Worm (Caenorhabditis elegans) whole organism, mixed stage, embryonic: ENCODE measurements around the gene clec-214.

Experiments
- M03D4.4 ChIP-seq: sonication (generic microtip); optimal IDR thresholded peaks from 2 replicates; lab custom pipeline; 2017; ENCODE audit warnings: mild to moderate bottlenecking, missing genetic modification characterization, missing compliant biosample characterization
- ceh-43 ChIP-seq: fragments of 200-800 bp; sonication (Bioruptor generic); optimal IDR thresholded peaks from 2 replicates; lab custom pipeline; 2018; ENCODE audit warnings: mild to moderate bottlenecking, missing genetic modification characterization, moderate library complexity, missing compliant biosample characterization
- lsy-2 ChIP-seq: fragments of 150-350 bp; optimal IDR thresholded peaks from 2 replicates; lab custom pipeline; 2014; ENCODE audit warnings: missing biosample characterization, missing genetic modification characterization
- mep-1 ChIP-seq: fragments of 150-350 bp; optimal IDR thresholded peaks from 2 replicates; lab custom pipeline; 2017; ENCODE audit warnings: missing biosample characterization, missing genetic modification reagents, missing genetic modification characterization, inconsistent platforms
- nhr-237 ChIP-seq: fragments of 150-350 bp; optimal IDR thresholded peaks from 2 replicates; lab custom pipeline; 2014; ENCODE audit warnings: missing biosample characterization, missing genetic modification characterization
- nhr-76 ChIP-seq: sonication (generic microtip); optimal IDR thresholded peaks from 2 replicates; lab custom pipeline; 2017; ENCODE audit warnings: missing biosample characterization, missing genetic modification characterization
- snpc-4 ChIP-seq: fragments of 150-350 bp; optimal IDR thresholded peaks from 2 replicates; lab custom pipeline; 2014; ENCODE audit warnings: missing biosample characterization, missing genetic modification characterization
- unc-120 ChIP-seq: sonication (generic microtip); optimal IDR thresholded peaks from 2 replicates; lab custom pipeline; 2017; ENCODE audit warnings: missing genetic modification characterization, missing compliant biosample characterization; ENCODE audit not compliant: poor library complexity, severe bottlenecking

- TF ChIP-seq mep-1 (no peak), ceh-43 (GFP tag; lab: Kevin White, UChicago) (no peak), snpc-4 (tag; lab: Kevin White, UChicago) (no peak), M03D4.4 (tag; lab: Kevin White, UChicago) (no peak), nhr-76 (no peak), nhr-237 (tag; lab: Kevin White, UChicago) (no peak), lsy-2 (tag; lab: Kevin White, UChicago) (no peak), unc-120 (tag; lab: Kevin White, UChicago) (no peak)
Observed at ce11 chrV:7639787-7640186, 29.6 kb downstream of the clec-214 start, which contains the start of gene F07C4.10.
